Fruit fly (Drosophila melanogaster): ENCODE measurements around the gene Lip4.

- TF ChIP-seq CG9139 (GFP tag; optimal IDR thresholded peaks at IDR 0.05) (no peak), Sox14 (GFP tag; optimal IDR thresholded peaks at IDR 0.05) (no peak), Blimp-1 (GFP tag; optimal IDR thresholded peaks at IDR 0.05) (no peak), Eip93F (GFP tag; optimal IDR thresholded peaks at IDR 0.05) (no peak), CG15336 (GFP tag; IDR thresholded peaks at IDR 0.05) (no peak), acj6 (GFP tag; optimal IDR thresholded peaks at IDR 0.05) (no peak), net (GFP tag; optimal IDR thresholded peaks at IDR 0.05) (no peak), CG10631 (GFP tag; optimal IDR thresholded peaks at IDR 0.05) (no peak)
These were observed 22.0 kb upstream of the Lip4 start for dm6 chr2L:10505345-10505744.
